Worm (Caenorhabditis elegans) whole organism, early embryonic: ENCODE measurements around the gene sdz-37.

Source experiments
- F13C5.2 ChIP-seq: sonication (generic microtip); optimal IDR thresholded peaks from 2 replicates; lab custom pipeline; 2017; ENCODE audit warnings: mild to moderate bottlenecking, missing genetic modification characterization, inconsistent platforms, missing compliant biosample characterization
- ama-1 ChIP-seq: fragments of 150-350 bp; optimal IDR thresholded peaks from 2 replicates; lab custom pipeline; 2014
- ceh-13 ChIP-seq: fragments of 200-800 bp; sonication (Bioruptor generic); optimal IDR thresholded peaks from 2 replicates; lab custom pipeline; 2018; ENCODE audit warnings: mild to moderate bottlenecking, missing genetic modification characterization, missing compliant biosample characterization
- flt-1 ChIP-seq: fragments of 200-800 bp; sonication (Bioruptor generic); IDR thresholded peaks from 2 replicates; pipeline ENCODE4 v1.3.6; 2022; ENCODE audit warnings: missing genetic modification characterization, missing compliant biosample characterization
- hnd-1 ChIP-seq: sonication (generic microtip); optimal IDR thresholded peaks from 2 replicates; lab custom pipeline; 2016; ENCODE audit warnings: missing genetic modification characterization, missing compliant biosample characterization
- tbx-11 ChIP-seq: fragments of 200-800 bp; sonication (Bioruptor generic); IDR thresholded peaks from 2 replicates; pipeline ENCODE4 v1.3.6; 2022; ENCODE audit warnings: missing genetic modification characterization, missing compliant biosample characterization

DNA sequence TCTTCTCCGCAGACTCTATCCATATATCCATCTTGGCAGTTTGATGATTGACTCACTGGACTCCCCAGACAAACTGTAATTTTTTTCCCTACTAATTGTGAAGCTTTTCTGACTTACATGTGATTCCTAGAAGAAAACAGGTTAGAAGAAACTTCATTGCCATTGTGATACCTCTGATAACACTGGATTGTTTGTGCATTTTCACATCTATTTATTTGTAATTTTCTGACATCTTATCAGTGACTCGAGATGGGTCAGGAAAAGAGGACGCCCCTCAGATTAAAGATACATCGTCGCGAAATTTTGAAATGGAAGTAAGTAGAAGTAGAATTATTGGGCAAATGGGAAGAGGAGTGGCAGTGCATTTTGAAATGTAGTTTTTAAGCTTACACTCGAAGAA is 25.7 kb downstream of the sdz-37 start, which contains the start of gene clec-61:
- TF ChIP-seq hnd-1 (tag; lab: Kevin White, UChicago), result no peak
- no peak for TF ChIP-seq flt-1 (GFP tag; lab: Robert Waterston, UW)
- TF ChIP-seq ceh-13, result no peak
- TF ChIP-seq F13C5.2 (tag; lab: Kevin White, UChicago), result no peak
- no peak for TF ChIP-seq tbx-11 (GFP tag; lab: Robert Waterston, UW)
- no peak for TF ChIP-seq ama-1
